Fruit fly (Drosophila melanogaster) whole organism, embryonic: ENCODE measurements around the gene CG12655.

Experiments
- Atf3 ChIP-seq: fragments of 200-800 bp; sonication (Bioruptor generic); optimal IDR thresholded peaks from 3 replicates; lab custom pipeline; 2016; ENCODE audit warnings: missing biosample characterization, missing genetic modification characterization
- CG11723 ChIP-seq: fragments of 200-800 bp; sonication (Bioruptor generic); optimal IDR thresholded peaks from 2 replicates; lab custom pipeline; 2017; ENCODE audit warnings: missing biosample characterization, mild to moderate bottlenecking, missing genetic modification characterization
- CG13624 ChIP-seq: fragments of 200-800 bp; sonication (Bioruptor generic); optimal IDR thresholded peaks from 2 replicates; lab custom pipeline; 2016; ENCODE audit warnings: missing biosample characterization, missing genetic modification characterization
- CG14441 ChIP-seq: fragments of 200-800 bp; sonication (Bioruptor generic); IDR thresholded peaks from 2 replicates; pipeline ENCODE4 v1.3.6; 2022; ENCODE audit warnings: missing biosample characterization, missing genetic modification characterization
- CG1602 ChIP-seq: fragments of 200-800 bp; sonication (Bioruptor generic); optimal IDR thresholded peaks from 3 replicates; lab custom pipeline; 2016; ENCODE audit warnings: missing biosample characterization, missing genetic modification characterization
- CG1603 ChIP-seq: fragments of 200-800 bp; sonication (Bioruptor generic); optimal IDR thresholded peaks from 2 replicates; lab custom pipeline; 2019; ENCODE audit warnings: missing biosample characterization, mild to moderate bottlenecking, missing genetic modification characterization, moderate library complexity
- CG32767 ChIP-seq: fragments of 200-800 bp; sonication (Bioruptor generic); IDR thresholded peaks from 2 replicates; pipeline ENCODE4 v1.3.6; 2022; ENCODE audit warnings: missing biosample characterization, missing genetic modification characterization
- CG3281 ChIP-seq: fragments of 200-800 bp; sonication (Bioruptor generic); optimal IDR thresholded peaks from 3 replicates; lab custom pipeline; 2017; ENCODE audit warnings: missing biosample characterization, mild to moderate bottlenecking, missing genetic modification characterization
- CG3847 ChIP-seq: fragments of 200-800 bp; sonication (Bioruptor generic); IDR thresholded peaks from 2 replicates; pipeline ENCODE4 v1.3.6; 2022; ENCODE audit warnings: missing biosample characterization, missing genetic modification characterization
- CG4424 ChIP-seq: fragments of 200-800 bp; sonication (Bioruptor generic); optimal IDR thresholded peaks from 3 replicates; lab custom pipeline; 2016; ENCODE audit warnings: missing biosample characterization, missing genetic modification characterization
- CG4617 ChIP-seq: fragments of 200-800 bp; sonication (Bioruptor generic); optimal IDR thresholded peaks from 3 replicates; lab custom pipeline; 2016; ENCODE audit warnings: missing biosample characterization, missing genetic modification characterization, borderline replicate concordance
- CG5180 ChIP-seq: fragments of 200-800 bp; sonication (Bioruptor generic); optimal IDR thresholded peaks from 3 replicates; lab custom pipeline; 2017; ENCODE audit warnings: missing biosample characterization, missing genetic modification characterization, mild to moderate bottlenecking, moderate library complexity, missing genetic modification reagents
- CoRest ChIP-seq: fragments of 200-800 bp; sonication (Bioruptor generic); optimal IDR thresholded peaks from 3 replicates; lab custom pipeline; 2018; ENCODE audit warnings: missing biosample characterization, mild to moderate bottlenecking, missing genetic modification characterization, moderate library complexity
- Deaf1 ChIP-seq: fragments of 200-800 bp; optimal IDR thresholded peaks from 3 replicates; lab custom pipeline; 2019; ENCODE audit warnings: missing biosample characterization, mild to moderate bottlenecking, missing genetic modification characterization, moderate library complexity
- HLH3B ChIP-seq: fragments of 200-800 bp; sonication (Bioruptor generic); IDR thresholded peaks from 2 replicates; pipeline ENCODE4 v1.3.6; 2022; ENCODE audit warnings: missing biosample characterization, missing genetic modification characterization
- Hsf ChIP-seq: fragments of 200-800 bp; sonication (Bioruptor generic); optimal IDR thresholded peaks from 3 replicates; lab custom pipeline; 2016; ENCODE audit warnings: missing biosample characterization, missing genetic modification characterization
- Meics ChIP-seq: fragments of 200-800 bp; sonication (Bioruptor generic); optimal IDR thresholded peaks from 2 replicates; lab custom pipeline; 2017; ENCODE audit warnings: missing biosample characterization, mild to moderate bottlenecking, missing genetic modification characterization
- Oaz ChIP-seq: fragments of 200-800 bp; sonication (Bioruptor generic); IDR thresholded peaks from 2 replicates; pipeline ENCODE4 v1.3.6; 2022; ENCODE audit warnings: missing biosample characterization, missing genetic modification characterization
- Pdp1 ChIP-seq, 2 experiments: fragments of 200-800 bp; sonication (Bioruptor generic); optimal IDR thresholded peaks; 3 replicates each; lab custom pipeline; 2016; ENCODE audit warnings: missing biosample characterization in 2 of 2, missing genetic modification characterization in 2 of 2, mild to moderate bottlenecking in 1 of 2, moderate library complexity in 1 of 2
- Ptx1 ChIP-seq: fragments of 200-800 bp; sonication (Bioruptor generic); IDR thresholded peaks from 2 replicates; pipeline ENCODE4 v1.3.6; 2022; ENCODE audit warnings: missing biosample characterization, missing genetic modification characterization
- Rfx ChIP-seq: fragments of 200-800 bp; sonication (Bioruptor generic); IDR thresholded peaks from 2 replicates; pipeline ENCODE4 v1.3.6; 2022; ENCODE audit warnings: missing biosample characterization, missing genetic modification characterization
- Sox100B ChIP-seq: fragments of 200-800 bp; sonication (Bioruptor generic); optimal IDR thresholded peaks from 3 replicates; lab custom pipeline; 2018; ENCODE audit warnings: missing biosample characterization, mild to moderate bottlenecking, missing genetic modification characterization
- Vsx1 ChIP-seq: fragments of 200-800 bp; sonication (Bioruptor generic); optimal IDR thresholded peaks from 2 replicates; lab custom pipeline; 2017; ENCODE audit warnings: missing biosample characterization, mild to moderate bottlenecking, missing genetic modification characterization, missing genetic modification reagents
- ac ChIP-seq: fragments of 200-800 bp; sonication (Bioruptor generic); optimal IDR thresholded peaks from 3 replicates; lab custom pipeline; 2017; ENCODE audit warnings: missing biosample characterization, mild to moderate bottlenecking, missing genetic modification characterization
- ap ChIP-seq: fragments of 200-800 bp; sonication (Bioruptor generic); IDR thresholded peaks from 2 replicates; pipeline ENCODE4 v1.3.6; 2022; ENCODE audit warnings: missing biosample characterization, missing genetic modification characterization
- az2 ChIP-seq: fragments of 200-800 bp; sonication (Bioruptor generic); optimal IDR thresholded peaks from 3 replicates; lab custom pipeline; 2016; ENCODE audit warnings: missing biosample characterization, missing genetic modification characterization
- br ChIP-seq: fragments of >200 bp; optimal IDR thresholded peaks from 2 replicates; lab custom pipeline; 2017
- ci ChIP-seq: fragments of 200-800 bp; sonication (Bioruptor generic); IDR thresholded peaks from 3 replicates; pipeline ENCODE4 v1.3.6; 2022; ENCODE audit warnings: missing biosample characterization, missing genetic modification characterization
- croc ChIP-seq: fragments of 200-800 bp; sonication (Bioruptor generic); conservative IDR thresholded peaks from 3 replicates; pipeline ENCODE4 v1.3.6; 2022; ENCODE audit warnings: missing biosample characterization, missing genetic modification characterization
- dmrt11E ChIP-seq: fragments of 200-800 bp; sonication (Bioruptor generic); optimal IDR thresholded peaks from 3 replicates; lab custom pipeline; 2018; ENCODE audit warnings: missing biosample characterization, mild to moderate bottlenecking, missing genetic modification characterization, moderate library complexity
- dpn ChIP-seq, 2 experiments: fragments of 200-800 bp; sonication (Bioruptor generic); optimal IDR thresholded peaks; 3 replicates each; lab custom pipeline; 2016; ENCODE audit warnings: missing biosample characterization in 2 of 2, missing genetic modification characterization in 2 of 2
- dysf ChIP-seq: fragments of 200-800 bp; sonication (Bioruptor generic); IDR thresholded peaks from 3 replicates; pipeline ENCODE4 v1.3.6; 2022; ENCODE audit warnings: missing biosample characterization, missing genetic modification characterization
- fd96Cb ChIP-seq: fragments of 200-800 bp; sonication (Bioruptor generic); optimal IDR thresholded peaks from 2 replicates; lab custom pipeline; 2018; ENCODE audit warnings: missing biosample characterization, mild to moderate bottlenecking, missing genetic modification characterization, moderate library complexity
- gem ChIP-seq: fragments of 200-800 bp; sonication (Bioruptor generic); optimal IDR thresholded peaks from 2 replicates; lab custom pipeline; 2019; ENCODE audit warnings: missing biosample characterization, mild to moderate bottlenecking, missing genetic modification characterization, moderate library complexity
- h ChIP-seq: fragments of >200 bp; optimal IDR thresholded peaks from 2 replicates; lab custom pipeline; 2017
- ind ChIP-seq: fragments of 200-800 bp; sonication (Bioruptor generic); optimal IDR thresholded peaks from 3 replicates; lab custom pipeline; 2016; ENCODE audit warnings: missing biosample characterization, missing genetic modification characterization
- knrl ChIP-seq: fragments of 200-800 bp; sonication (Bioruptor generic); IDR thresholded peaks from 3 replicates; pipeline ENCODE4 v1.3.6; 2022; ENCODE audit warnings: missing biosample characterization, missing genetic modification characterization; ENCODE audit not compliant: partially characterized antibody
- lbe ChIP-seq: fragments of 200-800 bp; sonication (Bioruptor generic); optimal IDR thresholded peaks from 2 replicates; lab custom pipeline; 2016; ENCODE audit warnings: missing biosample characterization, mild to moderate bottlenecking, missing genetic modification characterization
- lmd ChIP-seq: fragments of 200-800 bp; sonication (Bioruptor generic); IDR thresholded peaks from 2 replicates; pipeline ENCODE4 v1.3.6; 2022; ENCODE audit warnings: missing biosample characterization, missing genetic modification characterization
- mam ChIP-seq: fragments of 200-800 bp; sonication (Bioruptor generic); optimal IDR thresholded peaks from 3 replicates; lab custom pipeline; 2016; ENCODE audit warnings: missing biosample characterization, missing genetic modification characterization
- pum ChIP-seq: fragments of 200-800 bp; sonication (Bioruptor generic); optimal IDR thresholded peaks from 2 replicates; lab custom pipeline; 2016; ENCODE audit warnings: missing biosample characterization, missing genetic modification characterization
- row ChIP-seq: fragments of 200-800 bp; sonication (Bioruptor generic); IDR thresholded peaks from 3 replicates; pipeline ENCODE4 v1.3.6; 2022; ENCODE audit warnings: missing biosample characterization, missing genetic modification characterization
- sens ChIP-seq: fragments of 200-800 bp; sonication (Bioruptor generic); peaks from one replicate; lab custom pipeline; 2016; ENCODE audit warnings: missing biosample characterization, missing genetic modification characterization
- sr ChIP-seq: fragments of 200-800 bp; sonication (Bioruptor generic); IDR thresholded peaks from 3 replicates; pipeline ENCODE4 v1.3.6; 2022; ENCODE audit warnings: missing biosample characterization, missing genetic modification characterization
- stc ChIP-seq: fragments of 200-800 bp; sonication (Bioruptor generic); IDR thresholded peaks from 2 replicates; pipeline ENCODE4 v1.3.6; 2022; ENCODE audit warnings: missing biosample characterization, missing genetic modification characterization
- tna ChIP-seq: fragments of 200-800 bp; sonication (Bioruptor generic); IDR thresholded peaks from 2 replicates; pipeline ENCODE4 v1.3.6; 2022; ENCODE audit warnings: missing biosample characterization, missing genetic modification characterization; ENCODE audit not compliant: partially characterized antibody
- tx ChIP-seq: fragments of 200-800 bp; sonication (Bioruptor generic); optimal IDR thresholded peaks from 2 replicates; lab custom pipeline; 2016; ENCODE audit warnings: missing biosample characterization, missing genetic modification characterization
- wdn ChIP-seq: fragments of 200-800 bp; sonication (Bioruptor generic); IDR thresholded peaks from 2 replicates; pipeline ENCODE4 v1.3.6; 2022; ENCODE audit warnings: missing biosample characterization, missing genetic modification characterization
- wor ChIP-seq: fragments of 200-800 bp; sonication (Bioruptor generic); IDR thresholded peaks from 2 replicates; pipeline ENCODE4 v1.3.6; 2022; ENCODE audit warnings: missing biosample characterization, missing genetic modification characterization
- zfh2 ChIP-seq: fragments of 200-800 bp; sonication (Bioruptor generic); optimal IDR thresholded peaks from 2 replicates; lab custom pipeline; 2016; ENCODE audit warnings: missing biosample characterization, missing genetic modification characterization

Gene CG12655

DNA sequence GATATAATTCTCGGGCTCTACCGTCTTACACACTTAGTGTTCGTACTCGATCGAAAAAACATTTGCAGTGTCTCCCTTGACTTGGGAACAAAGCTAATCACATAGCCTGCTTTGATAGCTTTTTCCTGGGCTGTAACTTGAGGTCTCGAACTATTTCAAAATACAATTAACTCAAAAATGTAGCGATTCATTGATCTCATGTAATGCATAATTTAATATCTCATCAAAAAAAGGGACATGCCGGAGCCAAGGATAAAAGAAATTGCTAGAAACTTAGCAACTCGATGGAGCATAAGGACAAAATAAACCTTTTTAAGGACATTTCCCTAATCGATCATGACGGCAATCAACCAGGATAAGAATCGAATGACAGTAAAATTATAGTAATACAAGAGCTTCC is 42.8 kb upstream of the CG12655 start, which contains the start of gene lky:
TSS of gene lky (minus strand) at position 101 of the 400 bp plus-strand sequence.
- TF ChIP-seq ap (GFP tag; lab: Robert Waterston, UW) (no peak), ac (GFP tag; lab: Kevin White, UChicago) (no peak), dpn (GFP tag; optimal IDR thresholded peaks at IDR 0.05; lab: Kevin White, UChicago) (no peak), Deaf1 (tag; lab: Kevin White, UChicago) (no peak)

DNA sequence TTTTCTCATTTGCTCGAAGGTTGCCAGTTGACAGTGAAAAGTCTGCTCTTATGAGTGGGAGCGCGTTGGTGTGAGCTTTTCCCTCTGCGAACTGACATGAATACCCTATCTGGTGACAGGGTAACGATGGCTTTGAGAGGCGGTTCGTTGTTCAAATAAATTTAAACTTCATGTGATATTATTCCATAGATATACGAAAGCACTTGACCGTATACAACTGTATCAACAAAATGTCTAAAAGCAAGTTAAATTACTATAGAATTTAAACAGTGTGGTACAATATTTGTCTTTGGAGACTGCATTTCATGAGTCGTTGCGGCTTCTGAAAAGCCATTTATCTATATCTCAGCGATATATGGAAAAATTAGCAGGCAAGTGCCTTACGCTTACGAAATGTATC is 5.0 kb upstream of the CG12655 start:
- TF ChIP-seq CoRest (tag; lab: Kevin White, UChicago) (peak; percentile 67), h (lab: Kevin White, UChicago) (no peak), Atf3 (GFP tag; lab: Kevin White, UChicago) (no peak), mam (GFP tag; lab: Kevin White, UChicago) (peak; percentile 64), dmrt11E (tag; lab: Kevin White, UChicago) (no peak), ind (GFP tag; lab: Kevin White, UChicago) (peak; percentile 1), HLH3B (peak; percentile 18; the same call in 1 of the 2 replicates), sens (GFP tag; lab: Kevin White, UChicago) (peak; percentile 88), Meics (GFP tag; lab: Kevin White, UChicago) (peak; percentile 33), CG13624 (GFP tag; lab: Kevin White, UChicago) (peak; percentile 41), Oaz (GFP tag; lab: Robert Waterston, UW) (peak; percentile 14; the same call in 1 of the 2 replicates), lmd (GFP tag; lab: Robert Waterston, UW) (peak; percentile 57), br (no peak), fd96Cb (tag; lab: Kevin White, UChicago) (peak; percentile 7), zfh2 (peak; percentile 20), Sox100B (GFP tag; lab: Kevin White, UChicago) (peak; percentile 27), croc (GFP tag; lab: Robert Waterston, UW) (no peak), CG1603 (tag; lab: Kevin White, UChicago) (peak; percentile 25), CG1602 (GFP tag; lab: Kevin White, UChicago) (peak; percentile 33), CG3281 (GFP tag; lab: Kevin White, UChicago) (peak; percentile 32), Hsf (GFP tag; lab: Kevin White, UChicago) (peak; percentile 15), wdn (peak; percentile 49; the same call in 1 of the 2 replicates), CG4617 (no peak), lbe (GFP tag; lab: Kevin White, UChicago) (no peak), dysf (peak; percentile 65; the same call in 2 of the 3 replicates), CG4424 (GFP tag; lab: Kevin White, UChicago) (no peak), tx (peak; percentile 5), Rfx (GFP tag; lab: Robert Waterston, UW) (peak; percentile 65), Ptx1 (GFP tag; lab: Robert Waterston, UW) (peak; percentile 39; the same call in 1 of the 2 replicates), Pdp1 (GFP tag; optimal IDR thresholded peaks at IDR 0.05; lab: Kevin White, UChicago) (peak; percentile 24 to 27), tna (no peak), CG5180 (GFP tag; lab: Kevin White, UChicago) (no peak), pum (GFP tag; lab: Kevin White, UChicago) (no peak), Vsx1 (GFP tag; lab: Kevin White, UChicago) (no peak), CG11723 (no peak), az2 (peak; percentile 34), knrl (GFP tag; lab: Robert Waterston, UW) (no peak), sr (0 out of 3 replicates have a peak, but pooled peaks have one; percentile 12), CG32767 (GFP tag; lab: Robert Waterston, UW) (peak; percentile 22; the same call in 1 of the 2 replicates), CG14441 (GFP tag; lab: Robert Waterston, UW) (peak; percentile 55), stc (GFP tag; lab: Robert Waterston, UW) (no peak), row (GFP tag; lab: Robert Waterston, UW) (peak; percentile 80), gem (tag; lab: Kevin White, UChicago) (peak; percentile 70), CG3847 (GFP tag; lab: Robert Waterston, UW) (peak; percentile 33; the same call in 1 of the 2 replicates), wor (GFP tag; lab: Robert Waterston, UW) (peak; percentile 13; the same call in 1 of the 2 replicates), ci (GFP tag; lab: Robert Waterston, UW) (peak; percentile 31; the same call in 1 of the 3 replicates)
